Fruit fly (Drosophila melanogaster) ovary, adult (tissue): ENCODE measurements around the gene Gr22c.

Experiments
- CG17801 ChIP-seq: fragments of 200-800 bp; optimal IDR thresholded peaks from 2 replicates; lab custom pipeline; 2019; ENCODE audit warnings: missing biosample characterization, mild to moderate bottlenecking, missing genetic modification characterization, moderate library complexity; ENCODE audit not compliant: partially characterized antibody

Gene Gr22c

dm6 chr2L:1748410-1748809 lies 43.2 kb downstream of the Gr22c start:
- TF ChIP-seq CG17801 (GFP tag; lab: Kevin White, UChicago): no peak

- no peak for TF ChIP-seq CG17801 (GFP tag; lab: Kevin White, UChicago)
These were observed 47.8 kb downstream of the Gr22c start for dm6 chr2L:1743800-1744199.
